Fruit fly (Drosophila melanogaster): ENCODE measurements around the gene CG17784.

DNA sequence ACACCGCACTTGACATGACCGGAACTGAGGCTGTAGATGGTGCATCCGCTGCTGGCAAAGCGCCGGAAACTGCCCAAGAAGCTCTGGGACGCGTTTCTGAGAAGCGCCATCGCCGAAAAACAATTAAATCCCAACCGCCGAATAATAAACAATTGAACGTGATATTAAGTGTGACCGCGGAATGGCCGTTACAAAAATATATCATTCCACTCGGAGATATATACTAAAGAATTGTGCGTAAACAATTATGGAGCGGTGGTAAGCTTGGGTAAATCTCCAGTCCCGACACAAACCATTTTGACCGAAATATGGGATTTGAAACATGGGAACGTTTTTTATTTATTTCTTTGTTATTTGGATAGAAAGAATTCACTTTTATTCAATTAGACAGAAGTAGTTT is 4.8 kb downstream of the CG17784 start, which contains the start of gene CG18528:
- TF ChIP-seq usp (GFP tag; optimal IDR thresholded peaks at IDR 0.05) (no peak), Dll (optimal IDR thresholded peaks at IDR 0.05) (no peak), pan (optimal IDR thresholded peaks at IDR 0.05) (no peak)
